Fruit fly (Drosophila melanogaster) whole organism, embryonic: ENCODE results near the gene CG13837.

Experiments used
- CG10147 ChIP-seq: fragments of 200-800 bp; sonication (Bioruptor generic); optimal IDR thresholded peaks from 2 replicates; lab custom pipeline; 2019; ENCODE audit warnings: missing biosample characterization, mild to moderate bottlenecking, missing genetic modification characterization, moderate library complexity
- CG11695 ChIP-seq: fragments of 200-800 bp; sonication (Bioruptor generic); IDR thresholded peaks from 3 replicates; pipeline ENCODE4 v1.3.6; 2022; ENCODE audit warnings: missing biosample characterization, missing genetic modification characterization
- CG12104 ChIP-seq: fragments of 200-800 bp; sonication (Bioruptor generic); optimal IDR thresholded peaks from 3 replicates; lab custom pipeline; 2016; ENCODE audit warnings: missing biosample characterization, missing genetic modification characterization
- CG12391 ChIP-seq: fragments of 200-800 bp; sonication (Bioruptor generic); optimal IDR thresholded peaks from 3 replicates; lab custom pipeline; 2018; ENCODE audit warnings: missing biosample characterization, mild to moderate bottlenecking, missing genetic modification characterization, moderate library complexity
- CG13775 ChIP-seq: fragments of 200-800 bp; sonication (Bioruptor generic); optimal IDR thresholded peaks from 3 replicates; lab custom pipeline; 2017; ENCODE audit warnings: missing biosample characterization, mild to moderate bottlenecking, missing genetic modification characterization
- CG15514 ChIP-seq: fragments of 200-800 bp; sonication (Bioruptor generic); optimal IDR thresholded peaks from 3 replicates; lab custom pipeline; 2017; ENCODE audit warnings: missing biosample characterization, missing genetic modification characterization, mild to moderate bottlenecking, moderate library complexity, missing genetic modification reagents
- CG17328 ChIP-seq: fragments of 200-800 bp; sonication (Bioruptor generic); IDR thresholded peaks from 2 replicates; pipeline ENCODE4 v1.3.6; 2022; ENCODE audit warnings: missing biosample characterization, missing genetic modification characterization
- CG17802 ChIP-seq: fragments of 200-800 bp; sonication (Bioruptor generic); optimal IDR thresholded peaks from 2 replicates; lab custom pipeline; 2018; ENCODE audit warnings: missing biosample characterization, mild to moderate bottlenecking, missing genetic modification characterization, moderate library complexity
- CG17829 ChIP-seq: fragments of 200-800 bp; optimal IDR thresholded peaks from 2 replicates; lab custom pipeline; 2019; ENCODE audit warnings: missing biosample characterization, mild to moderate bottlenecking, missing genetic modification characterization, moderate library complexity
- CG18262 ChIP-seq: fragments of 200-800 bp; optimal IDR thresholded peaks from 3 replicates; lab custom pipeline; 2019; ENCODE audit warnings: missing biosample characterization, mild to moderate bottlenecking, missing genetic modification characterization, moderate library complexity
- CG18599 ChIP-seq: fragments of 200-800 bp; sonication (Bioruptor generic); optimal IDR thresholded peaks from 3 replicates; lab custom pipeline; 2017; ENCODE audit warnings: missing biosample characterization, missing genetic modification characterization, mild to moderate bottlenecking, moderate library complexity, missing genetic modification reagents
- CG2889 ChIP-seq: fragments of 200-800 bp; sonication (Bioruptor generic); IDR thresholded peaks from 3 replicates; pipeline ENCODE4 v1.3.6; 2022; ENCODE audit warnings: missing biosample characterization, missing genetic modification characterization
- CG31388 ChIP-seq: fragments of 200-800 bp; sonication (Bioruptor generic); optimal IDR thresholded peaks from 2 replicates; lab custom pipeline; 2016; ENCODE audit warnings: missing biosample characterization, missing genetic modification characterization
- CG32532 ChIP-seq: fragments of 200-800 bp; sonication (Bioruptor generic); IDR thresholded peaks from 2 replicates; pipeline ENCODE4 v1.3.6; 2022; ENCODE audit warnings: missing biosample characterization, missing genetic modification characterization
- CG33557 ChIP-seq: fragments of 200-800 bp; sonication (Bioruptor generic); optimal IDR thresholded peaks from 2 replicates; lab custom pipeline; 2019; ENCODE audit warnings: missing biosample characterization, mild to moderate bottlenecking, missing genetic modification characterization, moderate library complexity
- CG3407 ChIP-seq: fragments of 200-800 bp; sonication (Bioruptor generic); optimal IDR thresholded peaks from 2 replicates; lab custom pipeline; 2018; ENCODE audit warnings: missing biosample characterization, mild to moderate bottlenecking, missing genetic modification characterization
- CG34376 ChIP-seq: fragments of 200-800 bp; sonication (Bioruptor generic); optimal IDR thresholded peaks from 2 replicates; lab custom pipeline; 2018; ENCODE audit warnings: missing biosample characterization, mild to moderate bottlenecking, missing genetic modification characterization
- CG3726 ChIP-seq: fragments of 200-800 bp; sonication (Bioruptor generic); IDR thresholded peaks from 3 replicates; pipeline ENCODE4, ENCODE4 v1.3.6; 2022; ENCODE audit warnings: missing biosample characterization, missing genetic modification characterization
- CG42726 ChIP-seq: fragments of 200-800 bp; sonication (Bioruptor generic); IDR thresholded peaks from 2 replicates; pipeline ENCODE4 v1.3.6; 2022; ENCODE audit warnings: missing biosample characterization, missing genetic modification characterization; ENCODE audit not compliant: partially characterized antibody
- CG4328 ChIP-seq: fragments of 200-800 bp; sonication (Bioruptor generic); optimal IDR thresholded peaks from 3 replicates; lab custom pipeline; 2017; ENCODE audit warnings: missing biosample characterization, missing genetic modification reagents, missing genetic modification characterization
- CG8281 ChIP-seq: fragments of 200-800 bp; sonication (Bioruptor generic); optimal IDR thresholded peaks from 2 replicates; lab custom pipeline; 2018; ENCODE audit warnings: missing biosample characterization, mild to moderate bottlenecking, missing genetic modification characterization, moderate library complexity
- CG9437 ChIP-seq: fragments of 200-800 bp; sonication (Bioruptor generic); optimal IDR thresholded peaks from 2 replicates; lab custom pipeline; 2018; ENCODE audit warnings: missing biosample characterization, mild to moderate bottlenecking, missing genetic modification characterization
- D19B ChIP-seq: fragments of 200-800 bp; sonication (Bioruptor generic); optimal IDR thresholded peaks from 2 replicates; lab custom pipeline; 2017; ENCODE audit warnings: missing biosample characterization, mild to moderate bottlenecking, missing genetic modification characterization
- HHEX ChIP-seq: fragments of 200-800 bp; sonication (Bioruptor generic); optimal IDR thresholded peaks from 3 replicates; lab custom pipeline; 2017; ENCODE audit warnings: missing biosample characterization, mild to moderate bottlenecking, missing genetic modification characterization, missing genetic modification reagents
- HLH4C ChIP-seq: fragments of 200-800 bp; sonication (Bioruptor generic); IDR thresholded peaks from 3 replicates; pipeline ENCODE4 v1.3.6; 2022; ENCODE audit warnings: missing biosample characterization, missing genetic modification characterization; ENCODE audit not compliant: partially characterized antibody
- Hand ChIP-seq: fragments of 200-800 bp; sonication (Bioruptor generic); optimal IDR thresholded peaks from 2 replicates; lab custom pipeline; 2017; ENCODE audit warnings: mild to moderate bottlenecking, missing biosample characterization, missing genetic modification reagents, missing genetic modification characterization
- Hmr ChIP-seq: fragments of 200-800 bp; sonication (Bioruptor generic); optimal IDR thresholded peaks from 3 replicates; lab custom pipeline; 2017; ENCODE audit warnings: mild to moderate bottlenecking, missing biosample characterization, missing genetic modification reagents, missing genetic modification characterization
- Hr78 ChIP-seq, 2 experiments: fragments of 200-800 bp in 1 of 2; fragments of >200 bp in 1 of 2; sonication (Bioruptor generic) in 1 of 2; optimal IDR thresholded peaks; 2 replicates each; lab custom pipeline; 2017 to 2019; ENCODE audit warnings: missing biosample characterization in 2 of 2, missing genetic modification characterization in 2 of 2, mild to moderate bottlenecking in 1 of 2, moderate library complexity in 1 of 2
- Oaz ChIP-seq: fragments of 200-800 bp; sonication (Bioruptor generic); IDR thresholded peaks from 2 replicates; pipeline ENCODE4 v1.3.6; 2022; ENCODE audit warnings: missing biosample characterization, missing genetic modification characterization
- Rx ChIP-seq: fragments of 200-800 bp; sonication (Bioruptor generic); IDR thresholded peaks from 2 replicates; pipeline ENCODE4 v1.3.6; 2022; ENCODE audit warnings: missing biosample characterization, missing genetic modification characterization
- Sry-δ ChIP-seq: fragments of 200-800 bp; sonication (Bioruptor generic); optimal IDR thresholded peaks from 2 replicates; lab custom pipeline; 2016; ENCODE audit warnings: missing biosample characterization, missing genetic modification characterization
- Ssrp ChIP-seq: fragments of 200-800 bp; sonication (Bioruptor generic); optimal IDR thresholded peaks from 2 replicates; lab custom pipeline; 2018; ENCODE audit warnings: missing biosample characterization, mild to moderate bottlenecking, missing genetic modification characterization, moderate library complexity
- ato ChIP-seq: fragments of 200-800 bp; sonication (Bioruptor generic); IDR thresholded peaks from 2 replicates; pipeline ENCODE4 v1.3.6; 2022; ENCODE audit warnings: missing biosample characterization, missing genetic modification characterization; ENCODE audit not compliant: partially characterized antibody
- cad ChIP-seq: fragments of >200 bp; optimal IDR thresholded peaks from 2 replicates; lab custom pipeline; 2017; ENCODE audit warnings: missing biosample characterization, missing genetic modification characterization
- cas ChIP-seq: fragments of 200-800 bp; sonication (Bioruptor generic); IDR thresholded peaks from 2 replicates; pipeline ENCODE4 v1.3.6; 2022; ENCODE audit warnings: missing biosample characterization, missing genetic modification characterization
- cwo ChIP-seq: fragments of 200-800 bp; sonication (Bioruptor generic); optimal IDR thresholded peaks from 3 replicates; lab custom pipeline; 2017; ENCODE audit warnings: missing biosample characterization, missing genetic modification characterization, mild to moderate bottlenecking, moderate library complexity, missing genetic modification reagents
- dpn ChIP-seq, 2 experiments: fragments of 200-800 bp; sonication (Bioruptor generic); optimal IDR thresholded peaks; 3 replicates each; lab custom pipeline; 2016; ENCODE audit warnings: missing biosample characterization in 2 of 2, missing genetic modification characterization in 2 of 2
- dysf ChIP-seq: fragments of 200-800 bp; sonication (Bioruptor generic); IDR thresholded peaks from 3 replicates; pipeline ENCODE4 v1.3.6; 2022; ENCODE audit warnings: missing biosample characterization, missing genetic modification characterization
- gce ChIP-seq: fragments of 200-800 bp; sonication (Bioruptor generic); IDR thresholded peaks from 3 replicates; pipeline ENCODE4 v1.3.6; 2022; ENCODE audit warnings: missing biosample characterization, missing genetic modification characterization
- gfzf ChIP-seq: fragments of 200-800 bp; sonication (Bioruptor generic); optimal IDR thresholded peaks from 2 replicates; lab custom pipeline; 2016; ENCODE audit warnings: missing biosample characterization, mild to moderate bottlenecking, missing genetic modification characterization, moderate library complexity
- hkb ChIP-seq, 2 experiments: fragments of 200-800 bp in 1 of 2; fragments of >200 bp in 1 of 2; sonication (Bioruptor generic) in 1 of 2; IDR thresholded peaks in 1 of 2; optimal IDR thresholded peaks in 1 of 2; 2 replicates each; pipeline versions ENCODE4 v1.3.6 to Lab custom; 2017 to 2022; ENCODE audit warnings: missing biosample characterization in 1 of 2, missing genetic modification characterization in 1 of 2
- jing ChIP-seq: fragments of 200-800 bp; sonication (Bioruptor generic); optimal IDR thresholded peaks from 2 replicates; lab custom pipeline; 2018; ENCODE audit warnings: missing biosample characterization, mild to moderate bottlenecking, missing genetic modification characterization
- nau ChIP-seq: fragments of 200-800 bp; sonication (Bioruptor generic); optimal IDR thresholded peaks from 3 replicates; lab custom pipeline; 2017; ENCODE audit warnings: missing biosample characterization, mild to moderate bottlenecking, missing genetic modification characterization, missing genetic modification reagents
- oc ChIP-seq: fragments of 200-800 bp; sonication (Bioruptor generic); optimal IDR thresholded peaks from 2 replicates; lab custom pipeline; 2018; ENCODE audit warnings: missing biosample characterization, mild to moderate bottlenecking, missing genetic modification characterization, moderate library complexity
- pzg ChIP-seq: fragments of 200-800 bp; sonication (Bioruptor generic); optimal IDR thresholded peaks from 3 replicates; lab custom pipeline; 2018; ENCODE audit warnings: missing biosample characterization, mild to moderate bottlenecking, missing genetic modification characterization, moderate library complexity
- ranshi ChIP-seq: fragments of 200-800 bp; sonication (Bioruptor generic); IDR thresholded peaks from 2 replicates; pipeline ENCODE4 v1.3.6; 2022; ENCODE audit warnings: missing biosample characterization, missing genetic modification characterization
- schlank ChIP-seq: fragments of 200-800 bp; sonication (Bioruptor generic); optimal IDR thresholded peaks from 2 replicates; lab custom pipeline; 2018; ENCODE audit warnings: missing biosample characterization, mild to moderate bottlenecking, missing genetic modification characterization
- tna ChIP-seq: fragments of 200-800 bp; sonication (Bioruptor generic); IDR thresholded peaks from 2 replicates; pipeline ENCODE4 v1.3.6; 2022; ENCODE audit warnings: missing biosample characterization, missing genetic modification characterization; ENCODE audit not compliant: partially characterized antibody
- trh ChIP-seq: fragments of 200-800 bp; sonication (Bioruptor generic); optimal IDR thresholded peaks from 2 replicates; lab custom pipeline; 2016; ENCODE audit warnings: missing biosample characterization, missing genetic modification characterization

The CG13837 gene

DNA sequence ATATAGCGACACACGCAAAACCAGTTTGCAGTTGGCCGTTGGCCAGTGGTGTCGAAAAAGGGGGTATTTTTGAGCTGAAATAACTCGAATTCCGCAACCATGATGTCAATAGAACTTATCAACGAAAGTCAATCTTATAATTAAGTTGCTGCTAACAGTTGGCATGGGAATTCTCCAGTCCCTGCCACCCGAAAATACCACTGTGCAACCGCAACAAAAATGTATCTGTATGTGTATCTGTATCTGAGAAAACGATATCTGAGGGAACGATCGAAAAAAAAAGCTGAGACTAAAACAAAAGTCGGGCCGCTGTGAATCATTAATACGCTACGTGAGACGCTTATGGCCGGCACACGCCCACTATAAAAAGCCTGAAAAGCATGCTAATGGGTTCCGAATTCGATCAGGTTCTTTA, 2.7 kb downstream of the CG13837 start (continued):
- TF ChIP-seq Hand (GFP tag; lab: Kevin White, UChicago): no peak
- TF ChIP-seq ranshi (GFP tag; lab: Robert Waterston, UW): 0 out of 2 replicates have a peak, but pooled peaks have one; percentile 45
- no peak for TF ChIP-seq CG10147 (GFP tag; lab: Kevin White, UChicago)
- TF ChIP-seq CG15514 (GFP tag; lab: Kevin White, UChicago): peak; percentile 39
- TF ChIP-seq HHEX (GFP tag; lab: Kevin White, UChicago): peak; percentile 11
- no peak for TF ChIP-seq CG3407 (GFP tag; lab: Kevin White, UChicago)
- no peak for TF ChIP-seq hkb (optimal IDR thresholded peaks at IDR 0.05; lab: Kevin White, UChicago)
- peak; percentile 64; the same call in 1 of the 2 replicates for TF ChIP-seq hkb (GFP tag; IDR thresholded peaks at IDR 0.05; lab: Robert Waterston, UW)
- no peak for TF ChIP-seq CG18262
- TF ChIP-seq cas (GFP tag; lab: Robert Waterston, UW): no peak
- no peak for TF ChIP-seq trh (GFP tag; lab: Kevin White, UChicago)
- no peak for TF ChIP-seq CG42726 (GFP tag; lab: Robert Waterston, UW)
- TF ChIP-seq Hmr (GFP tag; lab: Kevin White, UChicago): peak; percentile 60
- TF ChIP-seq Ssrp (tag; lab: Kevin White, UChicago): peak; percentile 5
- no peak for TF ChIP-seq jing (GFP tag; lab: Kevin White, UChicago)
- no peak for TF ChIP-seq cad (GFP tag; lab: Kevin White, UChicago)
- TF ChIP-seq dysf: peak; percentile 70; the same call in 2 of the 3 replicates
- no peak for TF ChIP-seq CG17829 (tag; lab: Kevin White, UChicago)
- peak; percentile 11 for TF ChIP-seq schlank (tag; lab: Kevin White, UChicago)
- no peak for TF ChIP-seq gfzf (GFP tag; lab: Kevin White, UChicago)
- TF ChIP-seq tna (GFP tag; lab: Robert Waterston, UW): no peak
- peak; percentile 7 to 57 for TF ChIP-seq dpn (GFP tag; optimal IDR thresholded peaks at IDR 0.05; lab: Kevin White, UChicago)
- no peak for TF ChIP-seq Sry-δ (GFP tag; lab: Kevin White, UChicago)
- no peak for TF ChIP-seq pzg (GFP tag; lab: Kevin White, UChicago)
- 0 out of 2 replicates have a peak, but pooled peaks have one; percentile 36 for TF ChIP-seq CG17328 (GFP tag; lab: Robert Waterston, UW)
- no peak for TF ChIP-seq CG9437
- no peak for TF ChIP-seq gce (GFP tag; lab: Robert Waterston, UW)
- no peak for TF ChIP-seq CG12104
- TF ChIP-seq CG17802 (tag; lab: Kevin White, UChicago): no peak
- peak; percentile 84 for TF ChIP-seq CG32532 (GFP tag; lab: Robert Waterston, UW)
- peak; percentile 2 for TF ChIP-seq CG12391 (tag; lab: Kevin White, UChicago)
- TF ChIP-seq ato: no peak
- no peak for TF ChIP-seq nau
- TF ChIP-seq CG18599 (GFP tag; lab: Kevin White, UChicago): peak; percentile 45
- TF ChIP-seq cwo (GFP tag; lab: Kevin White, UChicago): peak; percentile 19
- peak; percentile 4 for TF ChIP-seq D19B (GFP tag; lab: Kevin White, UChicago)
- no peak for TF ChIP-seq CG4328 (GFP tag; lab: Kevin White, UChicago)
- peak; percentile 61; the same call in 1 of the 3 replicates for TF ChIP-seq CG11695 (GFP tag; lab: Robert Waterston, UW)
- no peak for TF ChIP-seq CG2889 (GFP tag; lab: Robert Waterston, UW)
- no peak for TF ChIP-seq Oaz (GFP tag; lab: Robert Waterston, UW)
- TF ChIP-seq CG34376: no peak
- TF ChIP-seq CG33557 (GFP tag; lab: Kevin White, UChicago): no peak
- TF ChIP-seq CG13775 (GFP tag; lab: Kevin White, UChicago): peak; percentile 21
- no peak for TF ChIP-seq HLH4C (GFP tag; lab: Robert Waterston, UW)
- no peak for TF ChIP-seq CG3726 (GFP tag; lab: Robert Waterston, UW)
- no peak for TF ChIP-seq oc (tag; lab: Kevin White, UChicago)
- TF ChIP-seq CG8281 (tag; lab: Kevin White, UChicago): no peak
- 0 out of 2 replicates have a peak, but pooled peaks have one; percentile 24 for TF ChIP-seq Rx (GFP tag; lab: Robert Waterston, UW)
- no peak for TF ChIP-seq Hr78 (GFP tag; optimal IDR thresholded peaks at IDR 0.05; lab: Kevin White, UChicago)
- no peak for TF ChIP-seq CG31388 (GFP tag; lab: Kevin White, UChicago)
